Worm (Caenorhabditis elegans) whole organism, midembryonic: Measurements from ENCODE around the gene T10G3.4.

Source experiments
- T22C8.4 ChIP-seq: fragments of 200-800 bp; sonication (Bioruptor generic); IDR thresholded peaks from 2 replicates; pipeline ENCODE4 v1.3.6; 2022; ENCODE audit warnings: missing genetic modification characterization, missing compliant biosample characterization
- cog-1 ChIP-seq: sonication (generic microtip); optimal IDR thresholded peaks from 2 replicates; lab custom pipeline; 2016; ENCODE audit warnings: missing genetic modification characterization, missing compliant biosample characterization
- flt-1 ChIP-seq: fragments of 200-800 bp; sonication (Bioruptor generic); IDR thresholded peaks from 2 replicates; pipeline ENCODE4 v1.3.6; 2022; ENCODE audit warnings: missing genetic modification characterization, missing compliant biosample characterization
- klf-2 ChIP-seq: fragments of 200-800 bp; sonication (Bioruptor generic); conservative IDR thresholded peaks from 2 replicates; pipeline ENCODE4 v1.3.6; 2022; ENCODE audit warnings: missing genetic modification reagents, missing genetic modification characterization, missing compliant biosample characterization
- med-1 ChIP-seq: sonication (generic microtip); optimal IDR thresholded peaks from 2 replicates; lab custom pipeline; 2017; ENCODE audit warnings: missing genetic modification characterization, mild to moderate bottlenecking, missing compliant biosample characterization, antibody characterized with exemption, missing genetic modification reagents; ENCODE audit not compliant: insufficient read depth
- ref-1 ChIP-seq: fragments of 200-800 bp; sonication (Bioruptor generic); conservative IDR thresholded peaks from 2 replicates; pipeline ENCODE4 v1.3.6; 2022; ENCODE audit warnings: missing genetic modification reagents, missing genetic modification characterization, missing compliant biosample characterization
- tab-1 ChIP-seq: fragments of 200-800 bp; sonication (Bioruptor generic); IDR thresholded peaks from 2 replicates; pipeline ENCODE4 v1.3.6; 2022; ENCODE audit warnings: missing genetic modification characterization, missing compliant biosample characterization
- ztf-23 ChIP-seq: fragments of 200-800 bp; sonication (Bioruptor generic); IDR thresholded peaks from 2 replicates; pipeline ENCODE4 v1.3.6; 2022; ENCODE audit warnings: missing genetic modification reagents, missing genetic modification characterization, missing compliant biosample characterization
- ztf-29 ChIP-seq: fragments of 200-800 bp; sonication (Bioruptor generic); IDR thresholded peaks from 2 replicates; pipeline ENCODE4 v1.3.6; 2022; ENCODE audit warnings: missing genetic modification reagents, missing genetic modification characterization, missing compliant biosample characterization

Gene T10G3.4

ce11 chrV:13484339-13484738, at the start of gene T10G3.4:
TSS of gene T10G3.4 (minus strand) at chrV:13484439.
- TF ChIP-seq ref-1 (GFP tag; lab: Robert Waterston, UW): no peak
- TF ChIP-seq flt-1: no peak
- TF ChIP-seq cog-1: no peak
- TF ChIP-seq ztf-23 (GFP tag; lab: Robert Waterston, UW): no peak
- TF ChIP-seq tab-1 (GFP tag; lab: Robert Waterston, UW): no peak

- no peak for TF ChIP-seq flt-1
Observed at ce11 chrV:13532469-13532868, 48.2 kb upstream of the T10G3.4 start.

ce11 chrV:13530698-13531097, 46.5 kb upstream of the T10G3.4 start, which contains the start of gene ttr-44:
TSS of gene ttr-44 (minus strand) at chrV:13530744.
- TF ChIP-seq T22C8.4 (no peak), cog-1 (no peak)

ce11 chrV:13529165-13529564, 44.9 kb upstream of the T10G3.4 start:
- TF ChIP-seq ztf-23 (GFP tag; lab: Robert Waterston, UW) (no peak), T22C8.4 (no peak), tab-1 (GFP tag; lab: Robert Waterston, UW) (no peak), flt-1 (no peak), ref-1 (GFP tag; lab: Robert Waterston, UW) (no peak), med-1 (GFP tag; lab: Kevin White, UChicago) (no peak), klf-2 (GFP tag; lab: Robert Waterston, UW) (no peak), cog-1 (no peak), ztf-29 (GFP tag; lab: Robert Waterston, UW) (no peak)

- TF ChIP-seq ztf-23 (GFP tag; lab: Robert Waterston, UW): no peak
- TF ChIP-seq klf-2 (GFP tag; lab: Robert Waterston, UW): no peak
- no peak for TF ChIP-seq ref-1 (GFP tag; lab: Robert Waterston, UW)
Observed at ce11 chrV:13523194-13523593, 39.0 kb upstream of the T10G3.4 start, which contains the start of gene R11G10.3. TSS of gene R11G10.3 (plus strand) at chrV:13523494.

DNA sequence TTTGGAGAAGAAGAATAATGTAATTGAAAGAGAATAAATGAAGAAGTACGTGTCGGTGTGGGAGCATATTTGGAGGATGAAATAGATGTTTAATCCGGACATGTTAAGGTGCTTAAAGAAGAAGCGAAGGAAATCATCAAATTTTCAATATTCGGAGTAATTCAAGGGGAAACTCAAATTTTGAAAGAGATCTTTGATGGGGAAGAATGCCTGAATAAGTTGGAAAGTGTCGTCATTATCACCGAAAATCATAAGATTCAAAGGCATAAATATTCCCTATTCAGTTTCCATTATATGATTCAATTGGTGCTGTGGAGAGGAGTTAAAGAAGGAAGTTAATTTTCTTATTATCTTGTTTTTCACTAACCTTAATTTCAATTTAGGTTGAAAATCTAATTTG, 30.9 kb upstream of the T10G3.4 start, which contains the start of gene semi-1:
Gene semi-1 (minus strand): TSS at position 101 of the 400 bp plus-strand sequence.
- TF ChIP-seq T22C8.4 (no peak), flt-1 (no peak), ztf-23 (GFP tag; lab: Robert Waterston, UW) (no peak), ref-1 (GFP tag; lab: Robert Waterston, UW) (no peak), med-1 (GFP tag; lab: Kevin White, UChicago) (no peak), klf-2 (GFP tag; lab: Robert Waterston, UW) (no peak), tab-1 (GFP tag; lab: Robert Waterston, UW) (no peak), cog-1 (no peak), ztf-29 (GFP tag; lab: Robert Waterston, UW) (no peak)

ce11 chrV:13512515-13512914, 28.3 kb upstream of the T10G3.4 start:
- TF ChIP-seq ref-1 (GFP tag; lab: Robert Waterston, UW) (no peak), klf-2 (GFP tag; lab: Robert Waterston, UW) (no peak), ztf-29 (GFP tag; lab: Robert Waterston, UW) (no peak), T22C8.4 (no peak), tab-1 (GFP tag; lab: Robert Waterston, UW) (no peak), ztf-23 (GFP tag; lab: Robert Waterston, UW) (no peak), med-1 (GFP tag; lab: Kevin White, UChicago) (no peak), cog-1 (no peak), flt-1 (no peak)

- no peak for TF ChIP-seq med-1 (GFP tag; lab: Kevin White, UChicago)
- TF ChIP-seq ref-1 (GFP tag; lab: Robert Waterston, UW): no peak
- TF ChIP-seq klf-2 (GFP tag; lab: Robert Waterston, UW): no peak
- no peak for TF ChIP-seq tab-1 (GFP tag; lab: Robert Waterston, UW)
- no peak for TF ChIP-seq ztf-29 (GFP tag; lab: Robert Waterston, UW)
- TF ChIP-seq cog-1: no peak
- no peak for TF ChIP-seq flt-1
- TF ChIP-seq T22C8.4: no peak
Observed at ce11 chrV:13511618-13512017, 27.4 kb upstream of the T10G3.4 start, which contains the start of gene avr-15. TSS of gene avr-15 (minus strand) at chrV:13511718.

- TF ChIP-seq ztf-29 (GFP tag; lab: Robert Waterston, UW) (no peak), klf-2 (GFP tag; lab: Robert Waterston, UW) (no peak), cog-1 (no peak), flt-1 (no peak), tab-1 (GFP tag; lab: Robert Waterston, UW) (no peak), T22C8.4 (no peak), ref-1 (GFP tag; lab: Robert Waterston, UW) (no peak), med-1 (GFP tag; lab: Kevin White, UChicago) (no peak), ztf-23 (GFP tag; lab: Robert Waterston, UW) (no peak)
Observed at ce11 chrV:13506321-13506720, 22.1 kb upstream of the T10G3.4 start, which contains the start of gene R11G10.4. TSS of gene R11G10.4 (plus strand) at chrV:13506621.

DNA sequence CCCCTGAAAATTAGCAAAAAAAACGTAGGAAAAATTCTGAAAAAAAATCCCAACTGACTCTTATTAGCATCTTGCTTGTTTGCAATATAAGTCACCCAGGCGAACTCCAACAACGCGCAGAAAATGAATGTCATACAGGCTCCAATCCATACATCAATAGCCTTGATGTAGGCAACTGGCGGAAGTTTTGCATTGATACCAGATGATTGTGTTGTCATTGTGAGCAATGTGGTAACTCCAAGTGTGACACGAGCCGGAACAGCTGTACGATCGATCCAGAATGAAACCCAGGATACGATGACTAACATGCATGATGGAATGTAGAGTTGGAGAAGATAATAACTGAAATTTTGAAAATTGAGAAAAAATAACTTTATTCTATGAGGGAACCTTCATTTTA, 15.0 kb upstream of the T10G3.4 start:
- TF ChIP-seq tab-1 (GFP tag; lab: Robert Waterston, UW): no peak
- TF ChIP-seq med-1 (GFP tag; lab: Kevin White, UChicago): no peak
- no peak for TF ChIP-seq ztf-29 (GFP tag; lab: Robert Waterston, UW)
- TF ChIP-seq T22C8.4: no peak
- no peak for TF ChIP-seq ztf-23 (GFP tag; lab: Robert Waterston, UW)
- no peak for TF ChIP-seq flt-1
- TF ChIP-seq klf-2 (GFP tag; lab: Robert Waterston, UW): no peak
- TF ChIP-seq ref-1 (GFP tag; lab: Robert Waterston, UW): no peak
- no peak for TF ChIP-seq cog-1
